Worm (Caenorhabditis elegans) whole organism, late embryonic: Measurements from ENCODE around the gene K05F6.12.
A peak's percentile ranks its signal among the peaks of the same experiment; 100 is the strongest.

Experiments used
- C38D4.7 ChIP-seq: fragments of 200-800 bp; sonication (Bioruptor generic); optimal IDR thresholded peaks from 2 replicates; lab custom pipeline; 2018; ENCODE audit warnings: mild to moderate bottlenecking, missing genetic modification characterization, moderate library complexity, missing compliant biosample characterization
- F13H6.1 ChIP-seq: sonication (generic microtip); optimal IDR thresholded peaks from 2 replicates; lab custom pipeline; 2016; ENCODE audit warnings: missing genetic modification characterization, missing compliant biosample characterization
- K09A11.1 ChIP-seq: sonication (generic microtip); optimal IDR thresholded peaks from 2 replicates; lab custom pipeline; 2017; ENCODE audit warnings: antibody characterized with exemption, mild to moderate bottlenecking, missing genetic modification characterization, missing compliant biosample characterization; ENCODE audit not compliant: insufficient read depth
- Y22D7AL.16 ChIP-seq: sonication (generic microtip); optimal IDR thresholded peaks from 2 replicates; lab custom pipeline; 2016; ENCODE audit warnings: missing genetic modification characterization, missing compliant biosample characterization
- ama-1 ChIP-seq: fragments of 150-350 bp; optimal IDR thresholded peaks from 2 replicates; lab custom pipeline; 2014
- ceh-14 ChIP-seq: sonication (generic microtip); optimal IDR thresholded peaks from 2 replicates; lab custom pipeline; 2016; ENCODE audit warnings: missing genotype, missing genetic modification characterization, missing compliant biosample characterization
- ceh-18 ChIP-seq: sonication (generic microtip); optimal IDR thresholded peaks from 2 replicates; lab custom pipeline; 2016; ENCODE audit warnings: missing genetic modification characterization, missing compliant biosample characterization
- ceh-2 ChIP-seq: sonication (generic microtip); optimal IDR thresholded peaks from 2 replicates; lab custom pipeline; 2016; ENCODE audit warnings: missing genotype, missing genetic modification characterization, missing compliant biosample characterization
- ceh-22 ChIP-seq: sonication (generic microtip); optimal IDR thresholded peaks from 2 replicates; lab custom pipeline; 2017; ENCODE audit warnings: missing biosample characterization, missing genetic modification characterization
- ceh-30 ChIP-seq: fragments of 150-350 bp; optimal IDR thresholded peaks from 2 replicates; lab custom pipeline; 2014; ENCODE audit warnings: missing biosample characterization, missing genetic modification characterization
- ceh-31 ChIP-seq: sonication (generic microtip); optimal IDR thresholded peaks from 2 replicates; lab custom pipeline; 2016; ENCODE audit warnings: missing genetic modification characterization, missing compliant biosample characterization
- ceh-45 ChIP-seq: fragments of 200-800 bp; sonication (Bioruptor generic); IDR thresholded peaks from 2 replicates; pipeline ENCODE4 v1.3.6; 2022; ENCODE audit warnings: missing genetic modification reagents, missing genetic modification characterization, missing compliant biosample characterization
- ceh-48 ChIP-seq: sonication (generic microtip); optimal IDR thresholded peaks from 2 replicates; lab custom pipeline; 2016; ENCODE audit warnings: missing genetic modification characterization, inconsistent platforms, missing compliant biosample characterization
- ceh-9 ChIP-seq: sonication (generic microtip); optimal IDR thresholded peaks from 2 replicates; lab custom pipeline; 2016; ENCODE audit warnings: mild to moderate bottlenecking, missing genetic modification characterization, inconsistent platforms, missing compliant biosample characterization
- elt-2 ChIP-seq: sonication (generic microtip); optimal IDR thresholded peaks from 2 replicates; lab custom pipeline; 2016; ENCODE audit warnings: missing genetic modification reagents, missing genetic modification characterization, missing compliant biosample characterization
- fax-1 ChIP-seq: sonication (generic microtip); optimal IDR thresholded peaks from 2 replicates; lab custom pipeline; 2016; ENCODE audit warnings: missing genotype, missing genetic modification characterization, missing compliant biosample characterization
- hlh-13 ChIP-seq: fragments of 200-800 bp; sonication (Bioruptor generic); optimal IDR thresholded peaks from 2 replicates; lab custom pipeline; 2018; ENCODE audit warnings: mild to moderate bottlenecking, missing genetic modification characterization, missing compliant biosample characterization
- hlh-6 ChIP-seq: sonication (generic microtip); optimal IDR thresholded peaks from 2 replicates; lab custom pipeline; 2016; ENCODE audit warnings: missing genotype, missing genetic modification characterization, missing compliant biosample characterization
- hlh-8 ChIP-seq: sonication (generic microtip); optimal IDR thresholded peaks from 2 replicates; lab custom pipeline; 2016; ENCODE audit warnings: missing genotype, missing genetic modification characterization, missing compliant biosample characterization
- mec-3 ChIP-seq: sonication (generic microtip); optimal IDR thresholded peaks from 2 replicates; lab custom pipeline; 2016; ENCODE audit warnings: borderline replicate concordance, missing genetic modification characterization, missing compliant biosample characterization
- nhr-11 ChIP-seq: fragments of 150-350 bp; optimal IDR thresholded peaks from 2 replicates; lab custom pipeline; 2014; ENCODE audit warnings: missing biosample characterization, missing genetic modification characterization
- nhr-232 ChIP-seq: sonication (generic microtip); optimal IDR thresholded peaks from 2 replicates; lab custom pipeline; 2016; ENCODE audit warnings: missing genetic modification characterization, missing compliant biosample characterization
- npax-4 ChIP-seq: sonication (generic microtip); optimal IDR thresholded peaks from 2 replicates; lab custom pipeline; 2016; ENCODE audit warnings: missing genetic modification characterization, missing compliant biosample characterization
- pat-9 ChIP-seq: fragments of 200-800 bp; sonication (Bioruptor generic); optimal IDR thresholded peaks from 2 replicates; lab custom pipeline; 2018; ENCODE audit warnings: mild to moderate bottlenecking, missing genetic modification characterization, moderate library complexity, missing compliant biosample characterization
- pax-1 ChIP-seq: fragments of 150-350 bp; optimal IDR thresholded peaks from 2 replicates; lab custom pipeline; 2014; ENCODE audit warnings: missing biosample characterization, missing genetic modification characterization
- pha-2 ChIP-seq: sonication (generic microtip); optimal IDR thresholded peaks from 2 replicates; lab custom pipeline; 2017; ENCODE audit warnings: mild to moderate bottlenecking, missing genetic modification characterization, missing compliant biosample characterization
- pha-4 ChIP-seq: fragments of 150-350 bp; optimal IDR thresholded peaks from 2 replicates; lab custom pipeline; 2018; ENCODE audit warnings: missing biosample characterization, missing genetic modification reagents, missing genetic modification characterization
- pqm-1 ChIP-seq: sonication (generic microtip); optimal IDR thresholded peaks from 2 replicates; lab custom pipeline; 2016; ENCODE audit warnings: missing genetic modification characterization, missing compliant biosample characterization
- pros-1 ChIP-seq: fragments of 150-350 bp; optimal IDR thresholded peaks from 2 replicates; lab custom pipeline; 2014; ENCODE audit warnings: missing biosample characterization, missing genetic modification reagents, missing genetic modification characterization
- ref-2 ChIP-seq: sonication (generic microtip); optimal IDR thresholded peaks from 2 replicates; lab custom pipeline; 2016; ENCODE audit warnings: missing genetic modification characterization, missing compliant biosample characterization
- rnt-1 ChIP-seq: sonication (generic microtip); optimal IDR thresholded peaks from 2 replicates; lab custom pipeline; 2016; ENCODE audit warnings: missing genetic modification characterization, missing compliant biosample characterization
- sdc-2 ChIP-seq: sonication (generic microtip); optimal IDR thresholded peaks from 2 replicates; lab custom pipeline; 2016; ENCODE audit warnings: missing genotype, missing genetic modification characterization, missing compliant biosample characterization
- sox-2 ChIP-seq: fragments of 200-800 bp; sonication (Bioruptor generic); IDR thresholded peaks from 2 replicates; pipeline ENCODE4 v1.3.6; 2022; ENCODE audit warnings: missing genetic modification reagents, missing genetic modification characterization, missing compliant biosample characterization
- sox-4 ChIP-seq: sonication (generic microtip); optimal IDR thresholded peaks from 2 replicates; lab custom pipeline; 2017; ENCODE audit warnings: mild to moderate bottlenecking, missing genetic modification characterization, inconsistent platforms, missing compliant biosample characterization
- syd-9 ChIP-seq: sonication (generic microtip); optimal IDR thresholded peaks from 2 replicates; lab custom pipeline; 2016; ENCODE audit warnings: mild to moderate bottlenecking, missing genetic modification characterization, moderate library complexity, missing compliant biosample characterization
- tbx-2 ChIP-seq: sonication (generic microtip); optimal IDR thresholded peaks from 2 replicates; lab custom pipeline; 2016; ENCODE audit warnings: missing genetic modification characterization, missing compliant biosample characterization
- tbx-7 ChIP-seq: sonication (generic microtip); optimal IDR thresholded peaks from 2 replicates; lab custom pipeline; 2016; ENCODE audit warnings: missing genotype, missing genetic modification characterization, missing compliant biosample characterization
- ttx-3 ChIP-seq: sonication (generic microtip); optimal IDR thresholded peaks from 2 replicates; lab custom pipeline; 2016; ENCODE audit warnings: missing genetic modification reagents, missing genetic modification characterization, missing compliant biosample characterization
- unc-42 ChIP-seq: sonication (generic microtip); optimal IDR thresholded peaks from 2 replicates; lab custom pipeline; 2016; ENCODE audit warnings: missing genotype, missing genetic modification characterization, missing compliant biosample characterization
- unc-86 ChIP-seq: sonication (generic microtip); optimal IDR thresholded peaks from 2 replicates; lab custom pipeline; 2016; ENCODE audit warnings: missing genetic modification characterization, missing compliant biosample characterization
- zip-5 ChIP-seq: sonication (generic microtip); optimal IDR thresholded peaks from 2 replicates; lab custom pipeline; 2016; ENCODE audit warnings: missing genetic modification characterization, missing compliant biosample characterization
- ztf-16 ChIP-seq: sonication (generic microtip); optimal IDR thresholded peaks from 2 replicates; lab custom pipeline; 2017; ENCODE audit warnings: missing genetic modification characterization, missing compliant biosample characterization

K05F6.12 gene

DNA sequence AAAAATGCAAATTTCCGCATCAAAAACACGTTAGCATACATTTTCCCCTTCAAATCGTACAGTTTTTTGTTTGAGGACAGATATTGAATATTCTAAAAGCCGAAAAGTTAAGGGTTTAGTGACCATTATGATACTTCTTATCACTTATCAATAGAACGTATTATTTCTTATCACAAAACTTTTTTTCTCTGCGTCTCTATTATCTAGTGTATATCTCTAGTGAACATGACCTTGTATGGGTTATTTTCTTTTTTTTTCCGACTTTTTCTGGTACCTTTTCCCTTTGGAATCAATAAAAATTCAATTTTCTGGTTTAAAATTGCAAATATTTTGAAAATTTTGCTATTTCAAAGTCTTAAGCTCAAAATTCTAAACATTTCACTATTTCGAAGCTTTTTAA, 42.1 kb upstream of the K05F6.12 start:
- TF ChIP-seq elt-2 (tag; lab: Kevin White, UChicago), result peak; percentile 82
- no peak for TF ChIP-seq npax-4 (tag; lab: Kevin White, UChicago)

DNA sequence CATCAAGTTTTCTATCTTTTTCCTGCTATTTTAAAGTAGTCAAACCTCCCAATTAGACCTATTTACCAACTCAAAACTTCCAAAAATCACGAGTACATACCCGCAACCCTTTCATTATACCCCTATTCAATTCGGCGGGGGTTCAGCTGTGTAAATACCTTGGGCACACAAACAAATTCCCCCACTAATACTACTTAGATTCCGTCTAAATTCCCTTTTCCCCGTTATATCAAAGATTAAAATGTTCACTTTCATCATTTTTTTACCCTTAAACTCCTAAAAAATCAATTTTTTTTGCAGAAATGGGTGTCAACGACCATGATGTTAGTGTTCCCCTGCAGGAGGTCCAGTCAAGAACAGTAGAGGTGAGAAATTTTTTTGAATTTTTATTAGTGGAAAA, 41.5 kb upstream of the K05F6.12 start, which contains the start of gene fdgt-1:
Gene fdgt-1 (plus strand): TSS at position 301 of the 400 bp plus-strand sequence.
- TF ChIP-seq pha-2, result no peak
- TF ChIP-seq Y22D7AL.16 (tag; lab: Kevin White, UChicago), result no peak
- no peak for TF ChIP-seq C38D4.7 (GFP tag; lab: Kevin White, UChicago)
- TF ChIP-seq tbx-2 (tag; lab: Kevin White, UChicago), result no peak
- no peak for TF ChIP-seq ama-1 (lab: Kevin White, UChicago)
- no peak for TF ChIP-seq K09A11.1 (tag; lab: Kevin White, UChicago)
- TF ChIP-seq unc-42 (tag; lab: Kevin White, UChicago), result no peak
- TF ChIP-seq sox-2 (GFP tag; lab: Robert Waterston, UW), result no peak
- TF ChIP-seq rnt-1, result no peak
- TF ChIP-seq ceh-48 (tag; lab: Kevin White, UChicago), result no peak
- no peak for TF ChIP-seq ceh-18 (tag; lab: Kevin White, UChicago)
- no peak for TF ChIP-seq pqm-1 (tag; lab: Kevin White, UChicago)
- TF ChIP-seq sox-4 (tag; lab: Kevin White, UChicago), result no peak
- no peak for TF ChIP-seq ceh-14 (tag; lab: Kevin White, UChicago)
- TF ChIP-seq mec-3 (tag; lab: Kevin White, UChicago), result no peak
- no peak for TF ChIP-seq sdc-2 (tag; lab: Kevin White, UChicago)
- TF ChIP-seq tbx-7 (tag; lab: Kevin White, UChicago), result no peak
- no peak for TF ChIP-seq nhr-232
- TF ChIP-seq zip-5 (tag; lab: Kevin White, UChicago), result no peak

DNA sequence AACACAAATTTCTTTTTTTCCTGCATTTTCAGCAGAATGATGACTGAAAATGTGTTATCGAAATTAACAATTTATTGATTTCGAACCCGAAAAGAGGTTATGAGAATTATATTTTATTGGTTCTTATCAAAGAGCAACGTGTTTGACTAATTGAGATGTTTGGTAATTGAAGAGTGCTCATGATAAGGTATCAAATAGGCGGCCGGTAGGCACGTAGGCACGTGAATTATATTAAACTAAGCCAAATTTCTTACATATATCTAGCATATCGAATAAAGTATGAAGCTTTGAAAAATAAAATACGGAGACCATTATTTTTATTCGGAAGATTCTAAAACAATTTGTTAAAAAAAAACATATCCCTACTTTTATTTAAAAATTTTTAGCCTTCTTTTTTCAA, 28.4 kb upstream of the K05F6.12 start, which contains the start of gene math-45:
Gene math-45 (minus strand): TSS at position 101 of the 400 bp plus-strand sequence.
- no peak for TF ChIP-seq hlh-6 (tag; lab: Kevin White, UChicago)
- TF ChIP-seq ceh-45 (GFP tag; lab: Robert Waterston, UW), result no peak
- no peak for TF ChIP-seq ceh-2 (tag; lab: Kevin White, UChicago)
- no peak for TF ChIP-seq ztf-16 (tag; lab: Kevin White, UChicago)
- no peak for TF ChIP-seq sox-2 (GFP tag; lab: Robert Waterston, UW)
- TF ChIP-seq nhr-11 (tag; lab: Kevin White, UChicago), result no peak

DNA sequence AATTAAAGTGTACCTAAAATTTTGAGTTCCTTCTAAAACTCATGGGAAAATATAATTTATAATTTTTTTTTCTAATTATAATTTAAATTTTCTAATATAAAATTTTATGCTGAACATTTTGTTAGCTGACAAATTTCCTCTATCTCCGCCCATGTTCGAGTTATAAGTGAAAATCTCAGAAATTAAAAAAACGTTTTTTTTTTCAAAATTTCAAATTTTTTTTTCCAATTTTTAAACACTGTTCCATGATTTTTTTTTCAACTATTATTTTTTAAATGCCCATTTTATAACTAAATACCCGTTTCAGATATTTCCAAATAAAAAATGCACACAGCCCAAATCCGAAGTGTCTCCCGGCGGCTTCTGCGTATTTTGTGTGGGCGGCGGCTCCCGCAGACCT, 26.8 kb upstream of the K05F6.12 start, which contains the start of gene Y51H7BR.8:
Gene Y51H7BR.8 (plus strand): TSS at position 301 of the 400 bp plus-strand sequence.
- TF ChIP-seq ceh-45 (GFP tag; lab: Robert Waterston, UW) (no peak), unc-86 (tag; lab: Kevin White, UChicago) (no peak), pha-4 (no peak), hlh-8 (tag; lab: Kevin White, UChicago) (no peak)

DNA sequence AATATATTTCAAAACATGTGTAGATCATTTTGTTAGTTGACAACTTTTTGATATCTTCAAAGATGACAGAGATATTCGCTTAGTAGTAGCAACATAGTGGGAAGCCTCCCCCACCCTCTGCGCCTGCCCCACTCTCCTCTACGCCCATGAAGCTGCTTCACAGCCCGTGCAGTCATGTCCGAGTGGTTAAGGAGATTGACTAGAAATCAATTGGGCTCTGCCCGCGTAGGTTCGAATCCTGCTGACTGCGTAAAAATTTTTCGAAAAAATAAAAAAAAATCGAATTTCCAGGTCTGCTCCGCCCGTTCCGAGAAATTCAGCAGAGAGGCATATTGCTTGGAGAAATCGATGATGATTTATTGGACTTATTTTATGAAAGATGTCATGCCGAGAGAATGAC, 25.9 kb upstream of the K05F6.12 start:
- peak; percentile 54 for TF ChIP-seq unc-42 (tag; lab: Kevin White, UChicago)
- TF ChIP-seq pax-1 (tag; lab: Kevin White, UChicago), result no peak
- TF ChIP-seq ceh-9, result no peak
- no peak for TF ChIP-seq ceh-22
- no peak for TF ChIP-seq mec-3 (tag; lab: Kevin White, UChicago)
- no peak for TF ChIP-seq sox-4 (tag; lab: Kevin White, UChicago)
- no peak for TF ChIP-seq pros-1
- TF ChIP-seq nhr-11 (tag; lab: Kevin White, UChicago), result no peak
- no peak for TF ChIP-seq F13H6.1 (tag; lab: Kevin White, UChicago)
- no peak for TF ChIP-seq Y22D7AL.16 (tag; lab: Kevin White, UChicago)
- TF ChIP-seq hlh-13, result no peak
- no peak for TF ChIP-seq zip-5 (tag; lab: Kevin White, UChicago)
- TF ChIP-seq C38D4.7 (GFP tag; lab: Kevin White, UChicago), result no peak
- no peak for TF ChIP-seq tbx-7 (tag; lab: Kevin White, UChicago)
- TF ChIP-seq syd-9 (tag; lab: Kevin White, UChicago), result peak; percentile 22
- no peak for TF ChIP-seq ceh-2 (tag; lab: Kevin White, UChicago)
- TF ChIP-seq fax-1 (tag; lab: Kevin White, UChicago), result no peak
- no peak for TF ChIP-seq sox-2 (GFP tag; lab: Robert Waterston, UW)
- TF ChIP-seq ceh-48 (tag; lab: Kevin White, UChicago), result peak; percentile 43
- TF ChIP-seq ref-2 (tag; lab: Kevin White, UChicago), result no peak
- TF ChIP-seq unc-86 (tag; lab: Kevin White, UChicago), result no peak
- TF ChIP-seq pat-9 (tag; lab: Kevin White, UChicago), result no peak
- TF ChIP-seq ttx-3 (tag; lab: Kevin White, UChicago), result no peak
- no peak for TF ChIP-seq K09A11.1 (tag; lab: Kevin White, UChicago)
- no peak for TF ChIP-seq ceh-30
- no peak for TF ChIP-seq ceh-31 (tag; lab: Kevin White, UChicago)
- TF ChIP-seq tbx-2 (tag; lab: Kevin White, UChicago), result no peak
- no peak for TF ChIP-seq pha-2
- peak; percentile 15 for TF ChIP-seq ceh-18 (tag; lab: Kevin White, UChicago)
- TF ChIP-seq sdc-2 (tag; lab: Kevin White, UChicago), result no peak
